Fruit fly (Drosophila melanogaster) whole organism, embryonic: ENCODE results near the gene Sur-8.

Source experiments
- Ada2b ChIP-seq: fragments of 200-800 bp; sonication (Bioruptor generic); IDR thresholded peaks from 2 replicates; pipeline ENCODE4 v1.3.6; 2022; ENCODE audit warnings: missing biosample characterization, missing genetic modification characterization
- Atf-2 ChIP-seq: fragments of 200-800 bp; sonication (Bioruptor generic); optimal IDR thresholded peaks from 2 replicates; lab custom pipeline; 2016; ENCODE audit warnings: missing biosample characterization, missing genetic modification characterization
- B-H1 ChIP-seq: fragments of 200-800 bp; sonication (Bioruptor generic); IDR thresholded peaks from 3 replicates; pipeline ENCODE4 v1.3.6; 2022; ENCODE audit warnings: missing biosample characterization, missing genetic modification characterization
- B-H2 ChIP-seq: fragments of 200-800 bp; sonication (Bioruptor generic); optimal IDR thresholded peaks from 2 replicates; lab custom pipeline; 2018; ENCODE audit warnings: missing biosample characterization, mild to moderate bottlenecking, missing genetic modification characterization
- Bteb2 ChIP-seq: fragments of 200-800 bp; sonication (Bioruptor generic); optimal IDR thresholded peaks from 2 replicates; lab custom pipeline; 2016; ENCODE audit warnings: missing biosample characterization, missing genetic modification characterization
- CG10431 ChIP-seq: fragments of 200-800 bp; sonication (Bioruptor generic); optimal IDR thresholded peaks from 3 replicates; lab custom pipeline; 2018; ENCODE audit warnings: missing biosample characterization, mild to moderate bottlenecking, missing genetic modification characterization
- CG10959 ChIP-seq: fragments of 200-800 bp; sonication (Bioruptor generic); IDR thresholded peaks from 2 replicates; pipeline ENCODE4 v1.3.6; 2022; ENCODE audit warnings: missing biosample characterization, missing genetic modification characterization
- CG11247 ChIP-seq: fragments of 200-800 bp; sonication (Bioruptor generic); IDR thresholded peaks from 2 replicates; pipeline ENCODE4 v1.3.6; 2022; ENCODE audit warnings: missing biosample characterization, missing genetic modification characterization
- CG11560 ChIP-seq: fragments of 200-800 bp; sonication (Bioruptor generic); IDR thresholded peaks from 3 replicates; pipeline ENCODE4 v1.3.6; 2022; ENCODE audit warnings: missing biosample characterization, missing genetic modification characterization
- CG12299 ChIP-seq: fragments of 200-800 bp; sonication (Bioruptor generic); optimal IDR thresholded peaks from 2 replicates; lab custom pipeline; 2018; ENCODE audit warnings: missing biosample characterization, mild to moderate bottlenecking, missing genetic modification characterization
- CG12942 ChIP-seq: fragments of 200-800 bp; sonication (Bioruptor generic); optimal IDR thresholded peaks from 3 replicates; lab custom pipeline; 2016; ENCODE audit warnings: missing biosample characterization, missing genetic modification characterization
- CG15601 ChIP-seq: fragments of 200-800 bp; sonication (Bioruptor generic); optimal IDR thresholded peaks from 3 replicates; lab custom pipeline; 2019; ENCODE audit warnings: missing biosample characterization, mild to moderate bottlenecking, missing genetic modification characterization, moderate library complexity
- CG18599 ChIP-seq: fragments of 200-800 bp; sonication (Bioruptor generic); optimal IDR thresholded peaks from 3 replicates; lab custom pipeline; 2017; ENCODE audit warnings: missing biosample characterization, missing genetic modification characterization, mild to moderate bottlenecking, moderate library complexity, missing genetic modification reagents
- CG2202 ChIP-seq: fragments of 200-800 bp; sonication (Bioruptor generic); optimal IDR thresholded peaks from 2 replicates; lab custom pipeline; 2018; ENCODE audit warnings: missing biosample characterization, mild to moderate bottlenecking, missing genetic modification characterization
- CG3407 ChIP-seq: fragments of 200-800 bp; sonication (Bioruptor generic); optimal IDR thresholded peaks from 2 replicates; lab custom pipeline; 2018; ENCODE audit warnings: missing biosample characterization, mild to moderate bottlenecking, missing genetic modification characterization
- CG34376 ChIP-seq: fragments of 200-800 bp; sonication (Bioruptor generic); optimal IDR thresholded peaks from 2 replicates; lab custom pipeline; 2018; ENCODE audit warnings: missing biosample characterization, mild to moderate bottlenecking, missing genetic modification characterization
- CG4854 ChIP-seq: fragments of 200-800 bp; sonication (Bioruptor generic); optimal IDR thresholded peaks from 2 replicates; lab custom pipeline; 2016; ENCODE audit warnings: missing biosample characterization, missing genetic modification characterization, inconsistent platforms
- CG6175 ChIP-seq: fragments of 200-800 bp; sonication (Bioruptor generic); IDR thresholded peaks from 3 replicates; pipeline ENCODE4 v1.3.6; 2022; ENCODE audit warnings: missing biosample characterization, missing genetic modification characterization
- CG7357 ChIP-seq: fragments of 200-800 bp; sonication (Bioruptor generic); IDR thresholded peaks from 3 replicates; pipeline ENCODE4 v1.3.6; 2022; ENCODE audit warnings: missing biosample characterization, missing genetic modification characterization
- CkIIα-i1 ChIP-seq: fragments of 200-800 bp; sonication (Bioruptor generic); IDR thresholded peaks from 2 replicates; pipeline ENCODE4 v1.3.6; 2022; ENCODE audit warnings: missing biosample characterization, missing genetic modification characterization
- D19A ChIP-seq: fragments of 200-800 bp; optimal IDR thresholded peaks from 3 replicates; lab custom pipeline; 2019; ENCODE audit warnings: missing biosample characterization, mild to moderate bottlenecking, missing genetic modification characterization, moderate library complexity
- D19B ChIP-seq: fragments of 200-800 bp; sonication (Bioruptor generic); optimal IDR thresholded peaks from 2 replicates; lab custom pipeline; 2017; ENCODE audit warnings: missing biosample characterization, mild to moderate bottlenecking, missing genetic modification characterization
- Eip74EF ChIP-seq, 2 experiments: fragments of 200-800 bp in 1 of 2; fragments of >200 bp in 1 of 2; sonication (Bioruptor generic) in 1 of 2; optimal IDR thresholded peaks; 2 replicates each; lab custom pipeline; 2017 to 2019; ENCODE audit warnings: missing biosample characterization in 2 of 2, missing genetic modification characterization in 2 of 2, mild to moderate bottlenecking in 1 of 2, moderate library complexity in 1 of 2
- HLH4C ChIP-seq: fragments of 200-800 bp; sonication (Bioruptor generic); IDR thresholded peaks from 3 replicates; pipeline ENCODE4 v1.3.6; 2022; ENCODE audit warnings: missing biosample characterization, missing genetic modification characterization; ENCODE audit not compliant: partially characterized antibody
- HmgD ChIP-seq: fragments of 200-800 bp; sonication (Bioruptor generic); optimal IDR thresholded peaks from 3 replicates; lab custom pipeline; 2016; ENCODE audit warnings: missing biosample characterization, missing genetic modification characterization
- Hmr ChIP-seq: fragments of 200-800 bp; sonication (Bioruptor generic); optimal IDR thresholded peaks from 3 replicates; lab custom pipeline; 2017; ENCODE audit warnings: mild to moderate bottlenecking, missing biosample characterization, missing genetic modification reagents, missing genetic modification characterization
- Hr3 ChIP-seq: fragments of 200-800 bp; sonication (Bioruptor generic); optimal IDR thresholded peaks from 3 replicates; lab custom pipeline; 2016; ENCODE audit warnings: missing biosample characterization, missing genetic modification characterization
- Lpt ChIP-seq: fragments of >200 bp; optimal IDR thresholded peaks from 2 replicates; lab custom pipeline; 2018; ENCODE audit warnings: missing biosample characterization, missing genetic modification characterization
- NC2β ChIP-seq: fragments of 200-800 bp; sonication (Bioruptor generic); optimal IDR thresholded peaks from 2 replicates; lab custom pipeline; 2016; ENCODE audit warnings: missing biosample characterization, missing genetic modification characterization
- Nf-YA ChIP-seq: fragments of 200-800 bp; sonication (Bioruptor generic); IDR thresholded peaks from 2 replicates; pipeline ENCODE4 v1.3.6; 2022; ENCODE audit warnings: missing biosample characterization, missing genetic modification characterization
- Opbp ChIP-seq: fragments of 200-800 bp; sonication (Bioruptor generic); IDR thresholded peaks from 3 replicates; pipeline ENCODE4 v1.3.6; 2022; ENCODE audit warnings: missing biosample characterization, missing genetic modification characterization; ENCODE audit not compliant: partially characterized antibody
- Rx ChIP-seq: fragments of 200-800 bp; sonication (Bioruptor generic); IDR thresholded peaks from 2 replicates; pipeline ENCODE4 v1.3.6; 2022; ENCODE audit warnings: missing biosample characterization, missing genetic modification characterization
- Vsx1 ChIP-seq: fragments of 200-800 bp; sonication (Bioruptor generic); optimal IDR thresholded peaks from 2 replicates; lab custom pipeline; 2017; ENCODE audit warnings: missing biosample characterization, mild to moderate bottlenecking, missing genetic modification characterization, missing genetic modification reagents
- ato ChIP-seq: fragments of 200-800 bp; sonication (Bioruptor generic); IDR thresholded peaks from 2 replicates; pipeline ENCODE4 v1.3.6; 2022; ENCODE audit warnings: missing biosample characterization, missing genetic modification characterization; ENCODE audit not compliant: partially characterized antibody
- br ChIP-seq: fragments of >200 bp; optimal IDR thresholded peaks from 2 replicates; lab custom pipeline; 2017
- chinmo ChIP-seq: fragments of 200-800 bp; sonication (Bioruptor generic); IDR thresholded peaks from 4 replicates; pipeline ENCODE4 v1.3.6; 2022; ENCODE audit warnings: missing biosample characterization, missing genetic modification characterization; ENCODE audit not compliant: partially characterized antibody
- fru ChIP-seq: fragments of >200 bp; optimal IDR thresholded peaks from 2 replicates; lab custom pipeline; 2017
- gro ChIP-seq: fragments of 200-800 bp; sonication (Bioruptor generic); optimal IDR thresholded peaks from 2 replicates; lab custom pipeline; 2016; ENCODE audit warnings: missing biosample characterization, missing genetic modification characterization
- hb ChIP-seq: fragments of 200-800 bp; sonication (Bioruptor generic); IDR thresholded peaks from 3 replicates; pipeline ENCODE4 v1.3.6; 2022; ENCODE audit warnings: missing biosample characterization, missing genetic modification characterization; ENCODE audit not compliant: partially characterized antibody
- kay ChIP-seq: fragments of 200-800 bp; sonication (Bioruptor generic); optimal IDR thresholded peaks from 2 replicates; lab custom pipeline; 2016; ENCODE audit warnings: missing biosample characterization, missing genetic modification characterization
- lov ChIP-seq, 2 experiments: fragments of 200-800 bp in 1 of 2; fragments of >200 bp in 1 of 2; sonication (Bioruptor generic) in 1 of 2; IDR thresholded peaks in 1 of 2; optimal IDR thresholded peaks in 1 of 2; 2 replicates in 1 of 2; 3 replicates in 1 of 2; pipeline versions ENCODE4 v1.3.6 to Lab custom; 2017 to 2022; ENCODE audit warnings: missing biosample characterization in 1 of 2, missing genetic modification characterization in 1 of 2
- maf-S ChIP-seq: fragments of 200-800 bp; sonication (Bioruptor generic); optimal IDR thresholded peaks from 2 replicates; lab custom pipeline; 2016; ENCODE audit warnings: missing biosample characterization, missing genetic modification characterization
- mam ChIP-seq: fragments of 200-800 bp; sonication (Bioruptor generic); optimal IDR thresholded peaks from 3 replicates; lab custom pipeline; 2016; ENCODE audit warnings: missing biosample characterization, missing genetic modification characterization
- org-1 ChIP-seq: fragments of 200-800 bp; sonication (Bioruptor generic); optimal IDR thresholded peaks from 2 replicates; lab custom pipeline; 2017; ENCODE audit warnings: missing biosample characterization, missing genetic modification characterization
- pum ChIP-seq: fragments of 200-800 bp; sonication (Bioruptor generic); optimal IDR thresholded peaks from 2 replicates; lab custom pipeline; 2016; ENCODE audit warnings: missing biosample characterization, missing genetic modification characterization
- run ChIP-seq: fragments of 200-800 bp; sonication (Bioruptor generic); optimal IDR thresholded peaks from 3 replicates; lab custom pipeline; 2018; ENCODE audit warnings: missing biosample characterization, mild to moderate bottlenecking, missing genetic modification characterization
- sr ChIP-seq: fragments of 200-800 bp; sonication (Bioruptor generic); IDR thresholded peaks from 3 replicates; pipeline ENCODE4 v1.3.6; 2022; ENCODE audit warnings: missing biosample characterization, missing genetic modification characterization
- tll ChIP-seq, 2 experiments: fragments of 200-800 bp in 1 of 2; fragments of >200 bp in 1 of 2; sonication (Bioruptor generic) in 1 of 2; optimal IDR thresholded peaks; 2 replicates each; lab custom pipeline; 2017 to 2019; ENCODE audit warnings: missing biosample characterization in 2 of 2, missing genetic modification characterization in 2 of 2, mild to moderate bottlenecking in 1 of 2, moderate library complexity in 1 of 2
- trh ChIP-seq: fragments of 200-800 bp; sonication (Bioruptor generic); optimal IDR thresholded peaks from 2 replicates; lab custom pipeline; 2016; ENCODE audit warnings: missing biosample characterization, missing genetic modification characterization
- vvl ChIP-seq: fragments of 200-800 bp; sonication (Bioruptor generic); IDR thresholded peaks from 2 replicates; pipeline ENCODE4 v1.3.6; 2022; ENCODE audit warnings: missing biosample characterization, missing genetic modification characterization

Gene Sur-8

dm6 chr3R:17402434-17402833 lies at the start of gene Sur-8 (continued):
- TF ChIP-seq HLH4C (0 out of 3 replicates have a peak, but pooled peaks have one; percentile 28), fru (lab: Kevin White, UChicago) (no peak), Hr3 (peak; percentile 63), Hmr (GFP tag; lab: Kevin White, UChicago) (peak; percentile 76), ato (GFP tag; lab: Robert Waterston, UW) (no peak), sr (GFP tag; lab: Robert Waterston, UW) (0 out of 3 replicates have a peak, but pooled peaks have one; percentile 38), D19A (no peak), CG34376 (GFP tag; lab: Kevin White, UChicago) (peak; percentile 39), CG12299 (tag; lab: Kevin White, UChicago) (no peak), Vsx1 (peak; percentile 3), chinmo (GFP tag; lab: Robert Waterston, UW) (0 out of 4 replicates have a peak, but pooled peaks have one; percentile 26), pum (GFP tag; lab: Kevin White, UChicago) (peak; percentile 59), maf-S (GFP tag; lab: Kevin White, UChicago) (peak; percentile 39), CG15601 (tag; lab: Kevin White, UChicago) (no peak), hb (GFP tag; lab: Robert Waterston, UW) (no peak), Opbp (GFP tag; lab: Robert Waterston, UW) (peak; percentile 50; the same call in 2 of the 3 replicates), Bteb2 (GFP tag; lab: Kevin White, UChicago) (no peak), B-H1 (GFP tag; lab: Robert Waterston, UW) (peak; percentile 19; the same call in 1 of the 3 replicates), CG2202 (no peak), D19B (GFP tag; lab: Kevin White, UChicago) (no peak), CG10431 (GFP tag; lab: Kevin White, UChicago) (peak; percentile 39), CG10959 (peak; percentile 29; the same call in 1 of the 2 replicates), CG12942 (GFP tag; lab: Kevin White, UChicago) (peak; percentile 40), CG11560 (tag; lab: Robert Waterston, UW) (0 out of 3 replicates have a peak, but pooled peaks have one; percentile 39), HmgD (GFP tag; lab: Kevin White, UChicago) (peak; percentile 46), CG7357 (GFP tag; lab: Robert Waterston, UW) (peak; percentile 34; the same call in 1 of the 3 replicates), NC2β (GFP tag; lab: Kevin White, UChicago) (peak; percentile 52), tll (GFP tag; optimal IDR thresholded peaks at IDR 0.05; lab: Kevin White, UChicago) (no peak), Nf-YA (GFP tag; lab: Robert Waterston, UW) (no peak), kay (GFP tag; lab: Kevin White, UChicago) (no peak), run (no peak), CG11247 (GFP tag; lab: Robert Waterston, UW) (peak; percentile 89), vvl (GFP tag; lab: Robert Waterston, UW) (peak; percentile 76; the same call in 1 of the 2 replicates), br (no peak), CG18599 (GFP tag; lab: Kevin White, UChicago) (peak; percentile 47), org-1 (peak; percentile 24), mam (GFP tag; lab: Kevin White, UChicago) (peak; percentile 69), Eip74EF (GFP tag; optimal IDR thresholded peaks at IDR 0.05; lab: Kevin White, UChicago) (no peak), Lpt (GFP tag; lab: Kevin White, UChicago) (no peak), lov (optimal IDR thresholded peaks at IDR 0.05; lab: Kevin White, UChicago) (no peak), lov (GFP tag; IDR thresholded peaks at IDR 0.05; lab: Robert Waterston, UW) (no peak), Atf-2 (GFP tag; lab: Kevin White, UChicago) (peak; percentile 65), Ada2b (GFP tag; lab: Robert Waterston, UW) (peak; percentile 69), B-H2 (GFP tag; lab: Kevin White, UChicago) (peak; percentile 30), gro (GFP tag; lab: Kevin White, UChicago) (no peak), CG3407 (GFP tag; lab: Kevin White, UChicago) (peak; percentile 26), CG4854 (GFP tag; lab: Kevin White, UChicago) (peak; percentile 36), CG6175 (peak; percentile 51; the same call in 2 of the 3 replicates), trh (GFP tag; lab: Kevin White, UChicago) (no peak), CkIIα-i1 (GFP tag; lab: Robert Waterston, UW) (no peak), Rx (GFP tag; lab: Robert Waterston, UW) (peak; percentile 70)
